Worm (Caenorhabditis elegans): ENCODE results near the gene let-756.
A peak's percentile ranks its signal among the peaks of the same experiment; 100 is the strongest.

Gene let-756

ce11 chrIII:6411430-6411829 lies 4.5 kb downstream of the let-756 start (continued):
- TF ChIP-seq ceh-82 (tag; optimal IDR thresholded peaks at IDR 0.05) (no peak), unc-30 (tag; optimal IDR thresholded peaks at IDR 0.05) (no peak), efl-1 (optimal IDR thresholded peaks at IDR 0.05) (no peak), efl-1 (GFP tag; optimal IDR thresholded peaks at IDR 0.05 in 1 of 2) (no peak), pax-3 (tag; optimal IDR thresholded peaks at IDR 0.05) (no peak), aha-1 (tag; optimal IDR thresholded peaks at IDR 0.05) (no peak), isw-1 (GFP tag; IDR thresholded peaks at IDR 0.05) (no peak), sptf-1 (tag; optimal IDR thresholded peaks at IDR 0.05) (no peak), sox-4 (tag; optimal IDR thresholded peaks at IDR 0.05) (no peak), lsy-2 (tag; optimal IDR thresholded peaks at IDR 0.05) (peak in 1 of 2 experiments; percentile 51), snpc-4 (tag; optimal IDR thresholded peaks at IDR 0.05) (no peak), jun-1 (tag; optimal IDR thresholded peaks at IDR 0.05) (no peak), hpl-2 (GFP tag; optimal IDR thresholded peaks at IDR 0.05) (no peak), fos-1 (tag; optimal IDR thresholded peaks at IDR 0.05) (no peak), C16A3.4 (tag; optimal IDR thresholded peaks at IDR 0.05) (peak; percentile 13), nhr-237 (tag; optimal IDR thresholded peaks at IDR 0.05) (no peak), ceh-88 (GFP tag; IDR thresholded peaks at IDR 0.05) (no peak), nhr-19 (GFP tag; conservative IDR thresholded peaks at IDR 0.05) (no peak), nhr-90 (tag; optimal IDR thresholded peaks at IDR 0.05; ENCODE audit: poor library complexity) (no peak), nhr-47 (tag; optimal IDR thresholded peaks at IDR 0.05) (no peak), lin-14 (GFP tag; optimal IDR thresholded peaks at IDR 0.05) (no peak), irx-1 (tag; optimal IDR thresholded peaks at IDR 0.05) (no peak), fkh-4 (tag; optimal IDR thresholded peaks at IDR 0.05; ENCODE audit: borderline replicate concordance) (no peak), mdl-1 (tag; optimal IDR thresholded peaks at IDR 0.05) (no peak), elt-2 (tag; optimal IDR thresholded peaks at IDR 0.05) (peak; percentile 25), nhr-77 (tag; optimal IDR thresholded peaks at IDR 0.05) (no peak), vab-15 (tag; optimal IDR thresholded peaks at IDR 0.05) (no peak), nhr-76 (tag; optimal IDR thresholded peaks at IDR 0.05) (no peak)

- TF ChIP-seq lin-13 (GFP tag; optimal IDR thresholded peaks at IDR 0.05) (no peak), sptf-1 (tag; optimal IDR thresholded peaks at IDR 0.05) (no peak), ceh-90 (tag; optimal IDR thresholded peaks at IDR 0.05) (no peak), lin-39 (tag; optimal IDR thresholded peaks at IDR 0.05) (no peak), pqm-1 (tag; optimal IDR thresholded peaks at IDR 0.05) (no peak), elt-2 (tag; optimal IDR thresholded peaks at IDR 0.05) (no peak), nhr-85 (tag) (no peak), aha-1 (tag; optimal IDR thresholded peaks at IDR 0.05) (no peak)
These were observed 5.0 kb downstream of the let-756 start, which contains the start of gene C05D11.5 for ce11 chrIII:6411914-6412313. TSS of gene C05D11.5 (minus strand) at chrIII:6412014.

DNA sequence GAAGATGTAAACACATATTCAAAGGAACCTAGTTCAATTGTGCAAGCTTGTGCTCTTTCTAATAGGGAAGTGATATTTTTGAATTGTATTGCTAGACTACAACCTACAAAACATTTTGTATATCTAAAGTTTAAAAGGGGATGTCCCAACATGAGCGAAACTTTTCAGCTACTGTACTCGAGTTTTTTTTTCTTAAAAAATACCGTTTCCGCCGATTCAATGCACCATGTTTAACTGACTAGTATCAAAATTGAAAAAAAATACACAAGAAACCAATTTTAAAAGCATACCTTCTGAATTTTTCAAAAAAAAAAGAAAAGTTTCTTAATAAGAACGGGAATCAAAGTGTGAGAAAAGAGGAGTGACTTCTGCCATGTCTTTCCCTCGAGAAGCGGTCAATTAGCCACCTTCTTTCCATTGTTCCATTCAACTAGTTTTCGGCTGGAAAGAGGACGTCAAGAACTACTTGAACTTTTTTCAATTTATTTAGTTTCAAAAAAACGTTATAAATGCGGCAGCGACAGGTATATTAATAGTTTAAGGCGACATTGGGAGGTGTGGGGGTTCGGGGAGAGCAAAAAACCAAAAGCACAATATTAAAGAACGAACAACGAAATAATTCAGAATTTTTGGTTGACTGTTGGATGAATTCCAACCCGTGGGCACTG lies 8.5 kb downstream of the let-756 start, which contains the start of gene nas-4:
Gene nas-4 (minus strand): TSS at position 351 of the 668 bp plus-strand sequence.
- TF ChIP-seq ceh-88 (GFP tag; IDR thresholded peaks at IDR 0.05) (no peak), egl-27 (tag; optimal IDR thresholded peaks at IDR 0.05) (no peak), swsn-7 (tag; optimal IDR thresholded peaks at IDR 0.05) (no peak), lin-14 (GFP tag; optimal IDR thresholded peaks at IDR 0.05) (no peak), xbp-1 (tag; optimal IDR thresholded peaks at IDR 0.05) (no peak), ces-1 (GFP tag; optimal IDR thresholded peaks at IDR 0.05) (no peak), nhr-237 (tag; optimal IDR thresholded peaks at IDR 0.05) (no peak), lsy-2 (tag; optimal IDR thresholded peaks at IDR 0.05) (no peak), aly-2 (tag; optimal IDR thresholded peaks at IDR 0.05) (peak; percentile 39), elt-2 (tag; optimal IDR thresholded peaks at IDR 0.05) (no peak), zip-4 (GFP tag; optimal IDR thresholded peaks at IDR 0.05) (no peak), ama-1 (optimal IDR thresholded peaks at IDR 0.05) (peak; percentile 38), vab-15 (tag; optimal IDR thresholded peaks at IDR 0.05) (no peak), tbx-2 (tag; optimal IDR thresholded peaks at IDR 0.05) (peak; percentile 27), nhr-77 (tag; optimal IDR thresholded peaks at IDR 0.05) (no peak), lin-13 (GFP tag; optimal IDR thresholded peaks at IDR 0.05) (no peak), fkh-4 (tag; optimal IDR thresholded peaks at IDR 0.05; ENCODE audit: borderline replicate concordance) (no peak), nhr-85 (tag) (peak; percentile 70), mef-2 (tag; optimal IDR thresholded peaks at IDR 0.05) (no peak), nhr-90 (tag; optimal IDR thresholded peaks at IDR 0.05; ENCODE audit: poor library complexity) (peak; percentile 40), efl-1 (optimal IDR thresholded peaks at IDR 0.05) (no peak), efl-1 (GFP tag; optimal IDR thresholded peaks at IDR 0.05 in 1 of 2) (no peak), fkh-8 (tag; optimal IDR thresholded peaks at IDR 0.05) (no peak), hlh-17 (GFP tag; optimal IDR thresholded peaks at IDR 0.05; ENCODE audit: borderline replicate concordance) (no peak), C16A3.4 (tag; optimal IDR thresholded peaks at IDR 0.05) (no peak), pqm-1 (tag; optimal IDR thresholded peaks at IDR 0.05) (no peak), grh-1 (GFP tag; IDR thresholded peaks at IDR 0.05) (peak; percentile 32; the same call in 1 of the 2 replicates), blmp-1 (tag; optimal IDR thresholded peaks at IDR 0.05) (no peak), snu-23 (GFP tag; optimal IDR thresholded peaks at IDR 0.05) (peak; percentile 42), snpc-4 (tag; optimal IDR thresholded peaks at IDR 0.05) (no peak), nhr-11 (tag; optimal IDR thresholded peaks at IDR 0.05) (no peak)

Measured in whole organism, L1 larva.